Fruit fly (Drosophila melanogaster) whole organism, embryonic: ENCODE measurements around the gene Cyp312a1.
A peak's percentile ranks its signal among the peaks of the same experiment; 100 is the strongest.

Experiments used
- Adf1 ChIP-seq: fragments of 200-800 bp; sonication (Bioruptor generic); IDR thresholded peaks from 2 replicates; pipeline ENCODE4 v1.3.6; 2022; ENCODE audit warnings: missing biosample characterization, missing genetic modification characterization
- Aef1 ChIP-seq: fragments of 200-800 bp; sonication (Bioruptor generic); IDR thresholded peaks from 3 replicates; pipeline ENCODE4 v1.3.6; 2022; ENCODE audit warnings: missing biosample characterization, missing genetic modification characterization
- BtbVII ChIP-seq: fragments of 200-800 bp; sonication (Bioruptor generic); optimal IDR thresholded peaks from 3 replicates; lab custom pipeline; 2017; ENCODE audit warnings: missing biosample characterization, mild to moderate bottlenecking, missing genetic modification characterization
- CG10565 ChIP-seq: fragments of 200-800 bp; sonication (Bioruptor generic); optimal IDR thresholded peaks from 3 replicates; lab custom pipeline; 2016; ENCODE audit warnings: missing biosample characterization, mild to moderate bottlenecking, missing genetic modification characterization
- CG12155 ChIP-seq: fragments of 200-800 bp; sonication (Bioruptor generic); optimal IDR thresholded peaks from 3 replicates; lab custom pipeline; 2016; ENCODE audit warnings: missing biosample characterization, missing genetic modification characterization
- CG12769 ChIP-seq: fragments of 200-800 bp; sonication (Bioruptor generic); optimal IDR thresholded peaks from 2 replicates; lab custom pipeline; 2019; ENCODE audit warnings: missing biosample characterization, mild to moderate bottlenecking, missing genetic modification characterization, moderate library complexity
- CG12942 ChIP-seq: fragments of 200-800 bp; sonication (Bioruptor generic); optimal IDR thresholded peaks from 3 replicates; lab custom pipeline; 2016; ENCODE audit warnings: missing biosample characterization, missing genetic modification characterization
- CG13775 ChIP-seq: fragments of 200-800 bp; sonication (Bioruptor generic); optimal IDR thresholded peaks from 3 replicates; lab custom pipeline; 2017; ENCODE audit warnings: missing biosample characterization, mild to moderate bottlenecking, missing genetic modification characterization
- CG16863 ChIP-seq: fragments of 200-800 bp; sonication (Bioruptor generic); optimal IDR thresholded peaks from 3 replicates; lab custom pipeline; 2016; ENCODE audit warnings: missing biosample characterization, missing genetic modification characterization
- CG17612 ChIP-seq: fragments of 200-800 bp; sonication (Bioruptor generic); IDR thresholded peaks from 2 replicates; pipeline ENCODE4 v1.3.6; 2022; ENCODE audit warnings: missing biosample characterization, missing genetic modification characterization
- CG18764 ChIP-seq: fragments of 200-800 bp; sonication (Bioruptor generic); optimal IDR thresholded peaks from 3 replicates; lab custom pipeline; 2016; ENCODE audit warnings: missing biosample characterization, missing genetic modification characterization
- CG30431 ChIP-seq: fragments of 200-800 bp; sonication (Bioruptor generic); optimal IDR thresholded peaks from 2 replicates; lab custom pipeline; 2017; ENCODE audit warnings: missing biosample characterization, missing genetic modification characterization
- CG3407 ChIP-seq: fragments of 200-800 bp; sonication (Bioruptor generic); optimal IDR thresholded peaks from 2 replicates; lab custom pipeline; 2018; ENCODE audit warnings: missing biosample characterization, mild to moderate bottlenecking, missing genetic modification characterization
- CG6813 ChIP-seq: fragments of 200-800 bp; sonication (Bioruptor generic); optimal IDR thresholded peaks from 2 replicates; lab custom pipeline; 2017; ENCODE audit warnings: missing biosample characterization, missing genetic modification characterization, mild to moderate bottlenecking, moderate library complexity, missing genetic modification reagents
- CG9817 ChIP-seq: fragments of 200-800 bp; sonication (Bioruptor generic); optimal IDR thresholded peaks from 2 replicates; lab custom pipeline; 2018; ENCODE audit warnings: missing biosample characterization, mild to moderate bottlenecking, missing genetic modification characterization, moderate library complexity
- Dek ChIP-seq: fragments of 200-800 bp; sonication (Bioruptor generic); optimal IDR thresholded peaks from 3 replicates; lab custom pipeline; 2019; ENCODE audit warnings: missing biosample characterization, mild to moderate bottlenecking, missing genetic modification characterization, moderate library complexity
- Dip3 ChIP-seq: fragments of 200-800 bp; sonication (Bioruptor generic); optimal IDR thresholded peaks from 3 replicates; lab custom pipeline; 2016; ENCODE audit warnings: missing biosample characterization, missing genetic modification characterization
- Doc3 ChIP-seq: fragments of 200-800 bp; sonication (Bioruptor generic); IDR thresholded peaks from 3 replicates; pipeline ENCODE4 v1.3.6; 2022; ENCODE audit warnings: missing biosample characterization, missing genetic modification characterization; ENCODE audit not compliant: partially characterized antibody
- E2f1 ChIP-seq: fragments of 200-800 bp; sonication (Bioruptor generic); IDR thresholded peaks from 2 replicates; pipeline ENCODE4 v1.3.6; 2022; ENCODE audit warnings: missing biosample characterization, missing genetic modification characterization
- E2f2 ChIP-seq: fragments of 200-800 bp; sonication (Bioruptor generic); IDR thresholded peaks from 2 replicates; pipeline ENCODE4 v1.3.6; 2022; ENCODE audit warnings: missing biosample characterization, missing genetic modification characterization
- Ets97D ChIP-seq: fragments of 200-800 bp; sonication (Bioruptor generic); optimal IDR thresholded peaks from 3 replicates; lab custom pipeline; 2016; ENCODE audit warnings: missing biosample characterization, missing genetic modification characterization
- Hey ChIP-seq: fragments of 200-800 bp; sonication (Bioruptor generic); optimal IDR thresholded peaks from 3 replicates; lab custom pipeline; 2018; ENCODE audit warnings: missing biosample characterization, mild to moderate bottlenecking, missing genetic modification characterization
- HmgZ ChIP-seq: fragments of 200-800 bp; sonication (Bioruptor generic); optimal IDR thresholded peaks from 2 replicates; lab custom pipeline; 2018; ENCODE audit warnings: missing biosample characterization, mild to moderate bottlenecking, missing genetic modification characterization
- MESR4 ChIP-seq: fragments of 200-800 bp; sonication (Bioruptor generic); optimal IDR thresholded peaks from 2 replicates; lab custom pipeline; 2018; ENCODE audit warnings: missing biosample characterization, mild to moderate bottlenecking, missing genetic modification characterization, moderate library complexity
- Mrtf ChIP-seq: fragments of 200-800 bp; sonication (Bioruptor generic); IDR thresholded peaks from 3 replicates; pipeline ENCODE4 v1.3.6; 2022; ENCODE audit warnings: missing biosample characterization, missing genetic modification characterization
- Opbp ChIP-seq: fragments of 200-800 bp; sonication (Bioruptor generic); IDR thresholded peaks from 3 replicates; pipeline ENCODE4 v1.3.6; 2022; ENCODE audit warnings: missing biosample characterization, missing genetic modification characterization; ENCODE audit not compliant: partially characterized antibody
- Poxn ChIP-seq: fragments of 200-800 bp; sonication (Bioruptor generic); IDR thresholded peaks from 2 replicates; pipeline ENCODE4 v1.3.6; 2022; ENCODE audit warnings: missing biosample characterization, missing genetic modification characterization
- ap ChIP-seq: fragments of 200-800 bp; sonication (Bioruptor generic); IDR thresholded peaks from 2 replicates; pipeline ENCODE4 v1.3.6; 2022; ENCODE audit warnings: missing biosample characterization, missing genetic modification characterization
- ato ChIP-seq: fragments of 200-800 bp; sonication (Bioruptor generic); IDR thresholded peaks from 2 replicates; pipeline ENCODE4 v1.3.6; 2022; ENCODE audit warnings: missing biosample characterization, missing genetic modification characterization; ENCODE audit not compliant: partially characterized antibody
- bcd ChIP-seq: fragments of 200-800 bp; sonication (Bioruptor generic); optimal IDR thresholded peaks from 2 replicates; lab custom pipeline; 2017; ENCODE audit warnings: missing biosample characterization, mild to moderate bottlenecking, missing genetic modification characterization
- chinmo ChIP-seq: fragments of 200-800 bp; sonication (Bioruptor generic); IDR thresholded peaks from 4 replicates; pipeline ENCODE4 v1.3.6; 2022; ENCODE audit warnings: missing biosample characterization, missing genetic modification characterization; ENCODE audit not compliant: partially characterized antibody
- chm ChIP-seq: fragments of 200-800 bp; sonication (Bioruptor generic); IDR thresholded peaks from 2 replicates; pipeline ENCODE4 v1.3.6; 2022; ENCODE audit warnings: missing biosample characterization, missing genetic modification characterization
- corto ChIP-seq: fragments of 200-800 bp; sonication (Bioruptor generic); optimal IDR thresholded peaks from 2 replicates; lab custom pipeline; 2016; ENCODE audit warnings: missing biosample characterization, mild to moderate bottlenecking, missing genetic modification characterization, moderate library complexity
- en ChIP-seq: fragments of 200-800 bp; sonication (Bioruptor generic); optimal IDR thresholded peaks from 2 replicates; lab custom pipeline; 2016; ENCODE audit warnings: missing biosample characterization, missing genetic modification characterization
- exex ChIP-seq: fragments of 200-800 bp; sonication (Bioruptor generic); optimal IDR thresholded peaks from 4 replicates; lab custom pipeline; 2018; ENCODE audit warnings: missing biosample characterization, mild to moderate bottlenecking, missing genetic modification characterization, moderate library complexity
- ftz-f1 ChIP-seq: fragments of 200-800 bp; sonication (Bioruptor generic); optimal IDR thresholded peaks from 2 replicates; lab custom pipeline; 2016; ENCODE audit warnings: missing biosample characterization, missing genetic modification characterization
- gem ChIP-seq: fragments of 200-800 bp; sonication (Bioruptor generic); optimal IDR thresholded peaks from 2 replicates; lab custom pipeline; 2019; ENCODE audit warnings: missing biosample characterization, mild to moderate bottlenecking, missing genetic modification characterization, moderate library complexity
- h ChIP-seq: fragments of >200 bp; optimal IDR thresholded peaks from 2 replicates; lab custom pipeline; 2017
- lola ChIP-seq, 3 experiments: fragments of >200 bp in 2 of 3; fragments of 200-800 bp in 1 of 3; sonication (Bioruptor generic) in 1 of 3; optimal IDR thresholded peaks; 2 replicates each; lab custom pipeline; 2017 to 2019; ENCODE audit warnings: missing biosample characterization in 3 of 3, missing genetic modification characterization in 3 of 3, mild to moderate bottlenecking in 1 of 3, moderate library complexity in 1 of 3
- nau ChIP-seq: fragments of 200-800 bp; sonication (Bioruptor generic); optimal IDR thresholded peaks from 3 replicates; lab custom pipeline; 2017; ENCODE audit warnings: missing biosample characterization, mild to moderate bottlenecking, missing genetic modification characterization, missing genetic modification reagents
- org-1 ChIP-seq: fragments of 200-800 bp; sonication (Bioruptor generic); optimal IDR thresholded peaks from 2 replicates; lab custom pipeline; 2017; ENCODE audit warnings: missing biosample characterization, missing genetic modification characterization
- pan ChIP-seq, 4 experiments: fragments of >200 bp in 3 of 4; fragments of 200-800 bp in 1 of 4; sonication (Bioruptor generic) in 1 of 4; optimal IDR thresholded peaks in 3 of 4; IDR thresholded peaks in 1 of 4; 2 replicates each; pipeline versions ENCODE4 v1.3.6 to Lab custom; 2017 to 2022; ENCODE audit warnings: missing biosample characterization in 2 of 4, missing genetic modification characterization in 2 of 4, mixed read lengths in 1 of 4
- peb ChIP-seq: fragments of 200-800 bp; sonication (Bioruptor generic); IDR thresholded peaks from 2 replicates; pipeline ENCODE4 v1.3.6; 2022; ENCODE audit warnings: missing biosample characterization, missing genetic modification characterization
- sd ChIP-seq: fragments of 200-800 bp; sonication (Bioruptor generic); optimal IDR thresholded peaks from 3 replicates; lab custom pipeline; 2018; ENCODE audit warnings: missing biosample characterization, mild to moderate bottlenecking, missing genetic modification characterization, moderate library complexity
- tap ChIP-seq: fragments of 200-800 bp; optimal IDR thresholded peaks from 3 replicates; lab custom pipeline; 2019; ENCODE audit warnings: missing biosample characterization, mild to moderate bottlenecking, missing genetic modification characterization, moderate library complexity
- tgo ChIP-seq: fragments of 200-800 bp; sonication (Bioruptor generic); IDR thresholded peaks from 3 replicates; pipeline ENCODE4 v1.3.6; 2022; ENCODE audit warnings: missing biosample characterization, missing genetic modification characterization
- zfh1 ChIP-seq: fragments of 200-800 bp; sonication (Bioruptor generic); IDR thresholded peaks from 3 replicates; pipeline ENCODE4 v1.3.6; 2022; ENCODE audit warnings: missing biosample characterization, missing genetic modification characterization

Cyp312a1 gene

dm6 chr3L:18106021-18106944 lies 26.2 kb downstream of the Cyp312a1 start, which contains the start of the genes CG13698 and mRpS26 (continued):
- no peak for TF ChIP-seq pan (optimal IDR thresholded peaks at IDR 0.05; lab: Kevin White, UChicago)
- TF ChIP-seq pan (GFP tag; optimal IDR thresholded peaks at IDR 0.05 in 1 of 2, IDR thresholded peaks at IDR 0.05 in 1 of 2), result peak in 1 of 2 experiments; percentile 69
- 0 out of 2 replicates have a peak, but pooled peaks have one; percentile 1 for TF ChIP-seq Adf1
- peak; percentile 60 for TF ChIP-seq HmgZ (tag; lab: Kevin White, UChicago)
- TF ChIP-seq Hey (tag; lab: Kevin White, UChicago), result no peak
- peak; percentile 34 for TF ChIP-seq org-1 (GFP tag; lab: Kevin White, UChicago)
- peak; percentile 42 for TF ChIP-seq ftz-f1 (GFP tag; lab: Kevin White, UChicago)
- TF ChIP-seq CG10565, result no peak
- TF ChIP-seq CG12769 (tag; lab: Kevin White, UChicago), result peak; percentile 68
- TF ChIP-seq Ets97D (GFP tag; lab: Kevin White, UChicago), result peak; percentile 24
- TF ChIP-seq bcd (GFP tag; lab: Kevin White, UChicago), result peak; percentile 77
- TF ChIP-seq CG9817 (tag; lab: Kevin White, UChicago), result peak; percentile 77
- no peak for TF ChIP-seq h (lab: Kevin White, UChicago)
- no peak for TF ChIP-seq peb (GFP tag; lab: Robert Waterston, UW)
- no peak for TF ChIP-seq nau
- TF ChIP-seq CG13775, result peak; percentile 77
- TF ChIP-seq CG12942 (GFP tag; lab: Kevin White, UChicago), result peak; percentile 65
- TF ChIP-seq en, result no peak
- TF ChIP-seq Dip3 (GFP tag; lab: Kevin White, UChicago), result peak; percentile 55
- TF ChIP-seq Poxn (GFP tag; lab: Robert Waterston, UW), result no peak
- TF ChIP-seq CG16863 (GFP tag; lab: Kevin White, UChicago), result peak; percentile 7
- TF ChIP-seq CG17612, result no peak
- TF ChIP-seq sd, result peak; percentile 18
- peak; percentile 56; the same call in 1 of the 2 replicates for TF ChIP-seq E2f2
- TF ChIP-seq lola (GFP tag; optimal IDR thresholded peaks at IDR 0.05; lab: Kevin White, UChicago), result peak in 1 of 3 experiments; percentile 75
- peak; percentile 52 for TF ChIP-seq chm
- TF ChIP-seq gem (tag; lab: Kevin White, UChicago), result peak; percentile 84
- peak; percentile 61 for TF ChIP-seq tap (tag; lab: Kevin White, UChicago)
- TF ChIP-seq Mrtf (GFP tag; lab: Robert Waterston, UW), result peak; percentile 44; the same call in 1 of the 3 replicates
- TF ChIP-seq CG6813 (GFP tag; lab: Kevin White, UChicago), result no peak
- TF ChIP-seq corto (GFP tag; lab: Kevin White, UChicago), result no peak
- peak; percentile 61 for TF ChIP-seq BtbVII (GFP tag; lab: Kevin White, UChicago)
- 0 out of 2 replicates have a peak, but pooled peaks have one; percentile 12 for TF ChIP-seq ap
- TF ChIP-seq Opbp (GFP tag; lab: Robert Waterston, UW), result peak; percentile 66; the same call in 1 of the 3 replicates
- peak; percentile 91 for TF ChIP-seq MESR4
- peak; percentile 58; the same call in 2 of the 3 replicates for TF ChIP-seq tgo
- 0 out of 2 replicates have a peak, but pooled peaks have one; percentile 29 for TF ChIP-seq ato (GFP tag; lab: Robert Waterston, UW)
- no peak; the same call in 2 of the 3 replicates for TF ChIP-seq Doc3 (GFP tag; lab: Robert Waterston, UW)
- TF ChIP-seq Aef1, result peak; percentile 61; the same call in 2 of the 3 replicates
- peak; percentile 27 for TF ChIP-seq exex (tag; lab: Kevin White, UChicago)
- TF ChIP-seq zfh1 (GFP tag; lab: Robert Waterston, UW), result no peak; the same call in 2 of the 3 replicates
- 0 out of 2 replicates have a peak, but pooled peaks have one; percentile 9 for TF ChIP-seq E2f1 (GFP tag; lab: Robert Waterston, UW)
- TF ChIP-seq CG30431 (GFP tag; lab: Kevin White, UChicago), result peak; percentile 35
- TF ChIP-seq CG18764, result peak; percentile 51
- peak; percentile 73 for TF ChIP-seq Dek (tag; lab: Kevin White, UChicago)
- peak; percentile 61 for TF ChIP-seq CG12155
- peak; percentile 50 for TF ChIP-seq CG3407 (GFP tag; lab: Kevin White, UChicago)
- TF ChIP-seq chinmo (GFP tag; lab: Robert Waterston, UW), result no peak; the same call in 2 of the 4 replicates
